Worm (Caenorhabditis elegans) whole organism, L3 larva: ENCODE results near the gene ttbk-3.

ENCODE experiments used
- aly-2 ChIP-seq: fragments of 150-350 bp; optimal IDR thresholded peaks from 2 replicates; lab custom pipeline; 2014; ENCODE audit warnings: missing biosample characterization, missing genetic modification characterization
- ama-1 ChIP-seq: fragments of 150-350 bp; optimal IDR thresholded peaks from 2 replicates; lab custom pipeline; 2018
- ceh-16 ChIP-seq: sonication (generic microtip); optimal IDR thresholded peaks from 2 replicates; lab custom pipeline; 2017; ENCODE audit warnings: missing biosample characterization, missing genetic modification characterization
- ceh-28 ChIP-seq: fragments of 150-350 bp; optimal IDR thresholded peaks from 2 replicates; lab custom pipeline; 2014; ENCODE audit warnings: missing biosample characterization, missing genetic modification reagents, missing genetic modification characterization
- ceh-82 ChIP-seq: fragments of 150-350 bp; optimal IDR thresholded peaks from 2 replicates; lab custom pipeline; 2014; ENCODE audit warnings: missing biosample characterization, missing genetic modification characterization
- ceh-9 ChIP-seq: sonication (generic microtip); optimal IDR thresholded peaks from 2 replicates; lab custom pipeline; 2018; ENCODE audit warnings: missing biosample characterization, missing genetic modification characterization
- daf-12 ChIP-seq: fragments of 150-350 bp; optimal IDR thresholded peaks from 2 replicates; lab custom pipeline; 2014; ENCODE audit warnings: missing biosample characterization, missing genetic modification reagents, missing genetic modification characterization
- egl-27 ChIP-seq: sonication (generic microtip); optimal IDR thresholded peaks from 4 replicates; lab custom pipeline; 2017; ENCODE audit warnings: missing biosample characterization, missing genetic modification reagents, missing genetic modification characterization
- egl-5 ChIP-seq: fragments of 150-350 bp; optimal IDR thresholded peaks from 2 replicates; lab custom pipeline; 2017; ENCODE audit warnings: missing biosample characterization, missing genetic modification reagents, missing genetic modification characterization, inconsistent platforms
- elt-2 ChIP-seq: sonication (generic microtip); optimal IDR thresholded peaks from 2 replicates; lab custom pipeline; 2016; ENCODE audit warnings: missing genetic modification reagents, mild to moderate bottlenecking, missing genetic modification characterization, missing compliant biosample characterization
- elt-3 ChIP-seq, 3 experiments: fragments of 150-350 bp in 1 of 3; sonication (generic microtip) in 2 of 3; optimal IDR thresholded peaks; 2 replicates in 2 of 3; 4 replicates in 1 of 3; lab custom pipeline; 2014 to 2017; ENCODE audit warnings: missing biosample characterization in 3 of 3, missing genetic modification characterization in 3 of 3
- fkh-10 ChIP-seq: sonication (generic microtip); optimal IDR thresholded peaks from 2 replicates; lab custom pipeline; 2017; ENCODE audit warnings: missing biosample characterization, missing genetic modification reagents, missing genetic modification characterization
- fkh-2 ChIP-seq: fragments of 150-350 bp; optimal IDR thresholded peaks from 2 replicates; lab custom pipeline; 2014; ENCODE audit warnings: missing biosample characterization, missing genetic modification reagents, missing genetic modification characterization
- fos-1 ChIP-seq: fragments of 150-350 bp; optimal IDR thresholded peaks from 2 replicates; lab custom pipeline; 2014; ENCODE audit warnings: missing biosample characterization, missing genetic modification characterization
- lin-15B ChIP-seq: fragments of 150-350 bp; optimal IDR thresholded peaks from 2 replicates; lab custom pipeline; 2014; ENCODE audit warnings: missing biosample characterization, missing genetic modification characterization
- lin-39 ChIP-seq: fragments of 150-350 bp; optimal IDR thresholded peaks from 2 replicates; lab custom pipeline; 2018; ENCODE audit warnings: missing biosample characterization, missing genetic modification reagents, missing genetic modification characterization
- lsy-12 ChIP-seq: sonication (generic microtip); optimal IDR thresholded peaks from 2 replicates; lab custom pipeline; 2016; ENCODE audit warnings: mild to moderate bottlenecking, missing genetic modification characterization, missing compliant biosample characterization
- mdl-1 ChIP-seq: fragments of 150-350 bp; optimal IDR thresholded peaks from 2 replicates; lab custom pipeline; 2014; ENCODE audit warnings: missing biosample characterization, missing genetic modification characterization
- mml-1 ChIP-seq: fragments of 150-350 bp; sonication (generic microtip); optimal IDR thresholded peaks from 3 replicates; lab custom pipeline; 2014; ENCODE audit warnings: missing biosample characterization, missing genetic modification characterization
- nfya-1 ChIP-seq: sonication (generic microtip); optimal IDR thresholded peaks from 2 replicates; lab custom pipeline; 2017; ENCODE audit warnings: missing genetic modification characterization, mild to moderate bottlenecking, missing compliant biosample characterization, antibody characterized with exemption, moderate library complexity; ENCODE audit not compliant: insufficient read depth
- nhr-11 ChIP-seq: fragments of 150-350 bp; optimal IDR thresholded peaks from 2 replicates; lab custom pipeline; 2014; ENCODE audit warnings: missing biosample characterization, missing genetic modification characterization
- nhr-12 ChIP-seq: fragments of 150-350 bp; optimal IDR thresholded peaks from 2 replicates; lab custom pipeline; 2014; ENCODE audit warnings: missing biosample characterization, missing genetic modification characterization
- nhr-23 ChIP-seq: fragments of 150-350 bp; optimal IDR thresholded peaks from 2 replicates; lab custom pipeline; 2014; ENCODE audit warnings: missing biosample characterization, missing genetic modification reagents, missing genetic modification characterization
- nhr-237 ChIP-seq: fragments of 150-350 bp; optimal IDR thresholded peaks from 2 replicates; lab custom pipeline; 2014; ENCODE audit warnings: missing biosample characterization, missing genetic modification characterization
- nhr-25 ChIP-seq: sonication (generic microtip); optimal IDR thresholded peaks from 2 replicates; lab custom pipeline; 2017; ENCODE audit warnings: missing biosample characterization, missing genetic modification characterization
- nhr-28 ChIP-seq: fragments of 150-350 bp; optimal IDR thresholded peaks from 2 replicates; lab custom pipeline; 2014; ENCODE audit warnings: missing biosample characterization, missing genetic modification characterization
- nhr-67 ChIP-seq: fragments of 150-350 bp; optimal IDR thresholded peaks from 2 replicates; lab custom pipeline; 2014; ENCODE audit warnings: missing biosample characterization, missing genetic modification characterization
- nhr-76 ChIP-seq: fragments of 150-350 bp; sonication (generic microtip); optimal IDR thresholded peaks from 5 replicates; lab custom pipeline; 2014; ENCODE audit warnings: missing biosample characterization, missing genetic modification characterization
- nhr-77 ChIP-seq: fragments of 150-350 bp; optimal IDR thresholded peaks from 2 replicates; lab custom pipeline; 2014; ENCODE audit warnings: missing biosample characterization, missing genetic modification characterization
- pha-4 ChIP-seq: fragments of 150-350 bp; optimal IDR thresholded peaks from 2 replicates; lab custom pipeline; 2014; ENCODE audit warnings: missing biosample characterization, missing genetic modification reagents, missing genetic modification characterization
- pqm-1 ChIP-seq: fragments of 150-350 bp; optimal IDR thresholded peaks from 2 replicates; lab custom pipeline; 2017; ENCODE audit warnings: missing biosample characterization, missing genetic modification characterization, inconsistent platforms
- sea-2 ChIP-seq: fragments of 150-350 bp; sonication (generic microtip); optimal IDR thresholded peaks from 4 replicates; lab custom pipeline; 2014; ENCODE audit warnings: missing biosample characterization, missing genetic modification reagents, missing genetic modification characterization
- snpc-4 ChIP-seq: fragments of 150-350 bp; optimal IDR thresholded peaks from 2 replicates; lab custom pipeline; 2014; ENCODE audit warnings: missing biosample characterization, missing genetic modification characterization
- tbx-2 ChIP-seq: sonication (generic microtip); optimal IDR thresholded peaks from 2 replicates; lab custom pipeline; 2016; ENCODE audit warnings: mild to moderate bottlenecking, missing genetic modification characterization, missing compliant biosample characterization
- unc-39 ChIP-seq: sonication (generic microtip); optimal IDR thresholded peaks from 4 replicates; lab custom pipeline; 2017; ENCODE audit warnings: missing biosample characterization, missing genetic modification characterization
- unc-62 ChIP-seq: fragments of 150-350 bp; sonication (generic microtip); optimal IDR thresholded peaks from 4 replicates; lab custom pipeline; 2014; ENCODE audit warnings: missing biosample characterization, missing genetic modification reagents, missing genetic modification characterization
- zag-1 ChIP-seq: fragments of 150-350 bp; optimal IDR thresholded peaks from 2 replicates; lab custom pipeline; 2014; ENCODE audit warnings: missing biosample characterization, missing genetic modification characterization
- ztf-11 ChIP-seq: fragments of 150-350 bp; optimal IDR thresholded peaks from 2 replicates; lab custom pipeline; 2014; ENCODE audit warnings: missing biosample characterization, missing genetic modification characterization
- ztf-4 ChIP-seq: fragments of 150-350 bp; optimal IDR thresholded peaks from 2 replicates; lab custom pipeline; 2014; ENCODE audit warnings: missing biosample characterization, missing genetic modification characterization

The ttbk-3 gene

DNA sequence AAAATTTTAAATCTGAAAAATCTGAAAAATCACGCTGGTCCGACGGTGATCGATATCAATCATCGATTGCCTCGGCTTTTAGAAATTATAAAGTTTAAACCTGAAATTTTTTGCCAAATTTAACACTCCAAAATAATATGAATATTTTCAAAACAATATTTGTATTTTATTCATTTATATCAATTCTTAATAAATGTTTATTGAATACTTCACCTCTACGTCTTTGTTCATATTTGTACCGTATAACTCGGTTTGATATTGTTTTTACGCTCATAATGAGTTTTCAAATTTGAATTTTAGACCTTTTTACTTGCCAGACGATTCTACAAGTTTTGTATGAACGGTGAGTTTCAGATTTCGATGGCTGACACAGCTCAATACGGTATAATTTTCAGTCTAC lies 25.0 kb downstream of the ttbk-3 start, which contains the start of the genes K07F5.15 and K07F5.22:
TSS of gene K07F5.15 (plus strand) at position 301 of the 400 bp plus-strand sequence.
TSS of gene K07F5.22 (plus strand) at position 301 of the 400 bp plus-strand sequence.
- TF ChIP-seq lsy-12 (tag; lab: Kevin White, UChicago) (no peak), nhr-28 (tag; lab: Kevin White, UChicago) (no peak), daf-12 (tag; lab: Kevin White, UChicago) (no peak), ztf-4 (tag; lab: Kevin White, UChicago) (no peak), pqm-1 (tag; lab: Kevin White, UChicago) (no peak), nhr-12 (tag; lab: Kevin White, UChicago) (no peak), mdl-1 (no peak), lin-15B (no peak), unc-62 (GFP tag; lab: Kevin White, UChicago) (no peak), ceh-16 (no peak), ceh-9 (no peak), pha-4 (tag; lab: Kevin White, UChicago) (no peak), fkh-10 (GFP tag; lab: Kevin White, UChicago) (no peak), zag-1 (tag; lab: Kevin White, UChicago) (no peak), nhr-237 (tag; lab: Kevin White, UChicago) (no peak)
- TF ChIP-seq, all 47 proteins: peak for 0

DNA sequence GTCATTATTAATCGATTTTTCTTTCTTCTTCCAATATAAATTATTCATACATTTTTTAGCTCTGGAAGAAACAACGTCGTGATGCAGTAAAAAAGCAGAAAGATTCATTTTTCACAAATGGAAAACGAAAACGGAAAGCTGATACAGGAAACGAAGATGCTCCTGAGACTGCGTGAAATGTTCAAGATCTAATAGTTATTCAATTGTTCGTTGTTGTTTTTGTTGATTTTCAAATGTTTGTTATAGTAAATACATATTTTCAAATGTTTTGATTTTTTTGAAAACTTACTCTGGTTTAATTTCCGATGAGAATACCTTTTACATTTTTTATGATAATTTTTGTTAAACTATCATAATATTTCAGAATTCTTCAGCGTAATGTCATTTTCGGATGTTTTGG lies 25.9 kb downstream of the ttbk-3 start, which contains the start of gene K07F5.16:
TSS of gene K07F5.16 (plus strand) at position 301 of the 400 bp plus-strand sequence.
- TF ChIP-seq nhr-12 (tag; lab: Kevin White, UChicago) (no peak), elt-2 (tag; lab: Kevin White, UChicago) (no peak), mml-1 (tag; lab: Kevin White, UChicago) (no peak)
- TF ChIP-seq, all 47 proteins: peak for 0

DNA sequence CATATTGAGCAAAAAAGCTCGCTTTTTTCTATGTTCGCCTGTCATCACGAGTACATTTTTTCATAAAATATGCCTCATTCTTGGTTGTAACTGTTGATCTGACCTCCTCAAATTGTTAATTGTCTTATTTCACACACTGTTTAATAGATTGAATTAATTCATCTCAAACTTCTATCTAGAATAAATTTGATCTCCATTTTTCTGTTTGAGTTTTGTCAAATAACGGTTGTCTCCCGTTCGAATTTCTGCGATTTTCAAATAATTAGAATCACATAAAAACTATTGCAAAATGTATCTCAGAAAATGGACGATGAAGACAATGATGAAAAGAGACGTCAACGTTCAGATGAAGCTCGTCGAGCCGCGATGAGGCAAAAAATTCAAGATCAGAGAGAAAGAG lies 27.8 kb downstream of the ttbk-3 start, which contains the start of gene K07F5.14:
TSS of gene K07F5.14 (plus strand) at position 301 of the 400 bp plus-strand sequence.
- TF ChIP-seq mdl-1, result no peak

DNA sequence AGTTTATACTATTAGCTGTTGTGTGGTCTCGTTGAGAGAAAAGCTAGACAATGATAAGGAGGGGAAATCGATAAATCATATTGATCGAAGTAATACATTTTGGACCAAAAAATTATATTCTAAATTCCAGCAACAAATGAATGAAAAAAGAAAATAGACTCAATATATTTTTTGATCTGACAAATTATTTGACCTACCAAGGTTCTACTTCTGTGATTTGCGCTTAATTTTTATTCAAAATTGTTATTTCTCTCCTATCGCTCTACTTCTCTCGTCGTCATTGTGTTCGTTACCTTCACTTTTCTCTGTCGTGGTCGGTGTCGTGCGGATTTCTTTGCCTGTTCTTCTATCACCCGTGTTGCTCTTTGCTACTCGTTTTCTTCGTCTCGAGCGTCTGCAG lies 30.8 kb downstream of the ttbk-3 start:
- TF ChIP-seq aly-2 (tag; lab: Kevin White, UChicago) (no peak), nhr-67 (no peak), pha-4 (tag; lab: Kevin White, UChicago) (no peak), elt-3 (tag; optimal IDR thresholded peaks at IDR 0.05; lab: Kevin White, UChicago) (no peak)

DNA sequence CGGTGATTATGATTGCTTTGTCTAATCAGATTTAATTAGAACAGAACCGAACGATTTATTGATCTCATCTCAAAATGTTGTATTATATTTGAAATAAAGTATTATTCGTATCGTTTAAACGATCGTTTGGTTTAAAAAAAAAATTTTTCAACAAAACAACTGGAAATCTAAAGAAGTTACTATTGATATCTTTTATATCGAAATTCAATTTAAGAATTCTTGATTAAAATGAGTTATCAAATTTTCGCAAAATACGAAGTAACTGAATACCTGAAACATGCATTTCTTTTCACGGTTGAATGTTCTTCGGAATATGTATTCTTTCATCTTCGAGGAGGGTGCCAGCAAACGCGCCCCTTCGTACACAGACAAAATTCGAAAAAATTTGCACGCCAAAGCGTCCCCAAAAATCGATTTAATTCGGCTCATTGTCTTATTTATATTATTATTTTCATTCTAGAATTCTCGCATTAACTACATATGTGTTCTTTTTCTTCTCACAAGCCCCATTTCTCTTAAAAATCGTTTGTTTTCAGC lies 31.7 kb downstream of the ttbk-3 start, which contains the start of gene npp-1:
TSS of gene npp-1 (plus strand) at position 537 of the 537 bp plus-strand sequence.
- TF ChIP-seq ztf-4 (tag; lab: Kevin White, UChicago), result no peak
- TF ChIP-seq egl-27 (tag; lab: Kevin White, UChicago), result no peak
- peak; percentile 20 for TF ChIP-seq elt-2 (tag; lab: Kevin White, UChicago)
- TF ChIP-seq fkh-2, result no peak
- TF ChIP-seq mml-1 (tag; lab: Kevin White, UChicago), result no peak
- peak; percentile 50 for TF ChIP-seq nfya-1
- no peak for TF ChIP-seq ceh-9
- no peak for TF ChIP-seq nhr-237 (tag; lab: Kevin White, UChicago)
- TF ChIP-seq unc-39 (tag; lab: Kevin White, UChicago), result no peak
- TF ChIP-seq nhr-11 (tag; lab: Kevin White, UChicago), result no peak
- no peak for TF ChIP-seq lin-39 (tag; lab: Kevin White, UChicago)
- no peak for TF ChIP-seq ceh-82 (tag; lab: Kevin White, UChicago)
- TF ChIP-seq ceh-16, result no peak
- no peak for TF ChIP-seq zag-1 (tag; lab: Kevin White, UChicago)
- TF ChIP-seq ceh-28, result no peak
- peak; percentile 59 for TF ChIP-seq lin-15B
- no peak for TF ChIP-seq nhr-12 (tag; lab: Kevin White, UChicago)
- TF ChIP-seq pqm-1 (tag; lab: Kevin White, UChicago), result peak; percentile 0
- no peak for TF ChIP-seq nhr-67
- TF ChIP-seq snpc-4, result no peak
- no peak for TF ChIP-seq nhr-76 (tag; lab: Kevin White, UChicago)
- TF ChIP-seq unc-62 (GFP tag; lab: Kevin White, UChicago), result no peak
- no peak for TF ChIP-seq aly-2 (tag; lab: Kevin White, UChicago)
- no peak for TF ChIP-seq elt-3 (tag; optimal IDR thresholded peaks at IDR 0.05; lab: Kevin White, UChicago)
- no peak for TF ChIP-seq nhr-77 (tag; lab: Kevin White, UChicago)
- TF ChIP-seq pha-4 (tag; lab: Kevin White, UChicago), result peak; percentile 82
- TF ChIP-seq sea-2, result no peak
- peak; percentile 20 for TF ChIP-seq nhr-25 (tag; lab: Kevin White, UChicago)
- no peak for TF ChIP-seq ama-1 (lab: Kevin White, UChicago)
- no peak for TF ChIP-seq daf-12 (tag; lab: Kevin White, UChicago)
- no peak for TF ChIP-seq nhr-23 (tag; lab: Kevin White, UChicago)
- no peak for TF ChIP-seq egl-5 (tag; lab: Kevin White, UChicago)
- no peak for TF ChIP-seq fos-1
- no peak for TF ChIP-seq fkh-10 (GFP tag; lab: Kevin White, UChicago)
- no peak for TF ChIP-seq tbx-2 (tag; lab: Kevin White, UChicago)
- no peak for TF ChIP-seq mdl-1
- TF ChIP-seq ztf-11, result no peak
